Fruit fly (Drosophila melanogaster) whole organism, embryonic: ENCODE results near the gene CG9776.
A peak's percentile ranks its signal among the peaks of the same experiment; 100 is the strongest.

ENCODE experiments used
- Atf-2 ChIP-seq: fragments of 200-800 bp; sonication (Bioruptor generic); optimal IDR thresholded peaks from 2 replicates; lab custom pipeline; 2016; ENCODE audit warnings: missing biosample characterization, missing genetic modification characterization
- CG10147 ChIP-seq: fragments of 200-800 bp; sonication (Bioruptor generic); optimal IDR thresholded peaks from 2 replicates; lab custom pipeline; 2019; ENCODE audit warnings: missing biosample characterization, mild to moderate bottlenecking, missing genetic modification characterization, moderate library complexity
- CG10209 ChIP-seq: fragments of 200-800 bp; sonication (Bioruptor generic); optimal IDR thresholded peaks from 3 replicates; lab custom pipeline; 2017; ENCODE audit warnings: missing biosample characterization, mild to moderate bottlenecking, missing genetic modification characterization, missing genetic modification reagents
- CG1233 ChIP-seq: fragments of 200-800 bp; sonication (Bioruptor generic); optimal IDR thresholded peaks from 4 replicates; lab custom pipeline; 2018; ENCODE audit warnings: missing biosample characterization, mild to moderate bottlenecking, missing genetic modification characterization
- CG12659 ChIP-seq: fragments of 200-800 bp; sonication (Bioruptor generic); optimal IDR thresholded peaks from 3 replicates; lab custom pipeline; 2017; ENCODE audit warnings: mild to moderate bottlenecking, missing biosample characterization, missing genetic modification reagents, missing genetic modification characterization
- CG13624 ChIP-seq: fragments of 200-800 bp; sonication (Bioruptor generic); optimal IDR thresholded peaks from 2 replicates; lab custom pipeline; 2016; ENCODE audit warnings: missing biosample characterization, missing genetic modification characterization
- CG2712 ChIP-seq: fragments of 200-800 bp; optimal IDR thresholded peaks from 3 replicates; lab custom pipeline; 2019; ENCODE audit warnings: missing biosample characterization, mild to moderate bottlenecking, missing genetic modification characterization, moderate library complexity
- CG32532 ChIP-seq: fragments of 200-800 bp; sonication (Bioruptor generic); IDR thresholded peaks from 2 replicates; pipeline ENCODE4 v1.3.6; 2022; ENCODE audit warnings: missing biosample characterization, missing genetic modification characterization
- CG4360 ChIP-seq: fragments of 200-800 bp; sonication (Bioruptor generic); IDR thresholded peaks from 2 replicates; pipeline ENCODE4 v1.3.6; 2022; ENCODE audit warnings: missing biosample characterization, missing genetic modification characterization
- CG6272 ChIP-seq: fragments of 200-800 bp; sonication (Bioruptor generic); IDR thresholded peaks from 2 replicates; pipeline ENCODE4 v1.3.6; 2022; ENCODE audit warnings: missing biosample characterization, missing genetic modification characterization
- CG8924 ChIP-seq: fragments of 200-800 bp; optimal IDR thresholded peaks from 3 replicates; lab custom pipeline; 2019; ENCODE audit warnings: missing biosample characterization, mild to moderate bottlenecking, missing genetic modification characterization, moderate library complexity
- CG9797 ChIP-seq: fragments of 200-800 bp; sonication (Bioruptor generic); optimal IDR thresholded peaks from 3 replicates; lab custom pipeline; 2018; ENCODE audit warnings: missing biosample characterization, mild to moderate bottlenecking, missing genetic modification characterization
- Dp ChIP-seq: fragments of 200-800 bp; sonication (Bioruptor generic); optimal IDR thresholded peaks from 2 replicates; lab custom pipeline; 2018; ENCODE audit warnings: missing biosample characterization, mild to moderate bottlenecking, missing genetic modification characterization, moderate library complexity
- ERR ChIP-seq: fragments of 200-800 bp; sonication (Bioruptor generic); optimal IDR thresholded peaks from 2 replicates; lab custom pipeline; 2016; ENCODE audit warnings: missing biosample characterization, missing genetic modification characterization
- Gsc ChIP-seq: fragments of 200-800 bp; sonication (Bioruptor generic); IDR thresholded peaks from 2 replicates; pipeline ENCODE4 v1.3.6; 2022; ENCODE audit warnings: missing biosample characterization, missing genetic modification characterization
- Med ChIP-seq: fragments of 200-800 bp; sonication (Bioruptor generic); peaks from one replicate; lab custom pipeline; 2016; ENCODE audit warnings: missing biosample characterization, missing genetic modification characterization, mild to moderate bottlenecking, inconsistent platforms, moderate library complexity
- NC2α ChIP-seq: fragments of 200-800 bp; sonication (Bioruptor generic); optimal IDR thresholded peaks from 2 replicates; lab custom pipeline; 2016; ENCODE audit warnings: missing biosample characterization, missing genetic modification characterization
- Stat92E ChIP-seq, 3 experiments: fragments of >200 bp in 2 of 3; fragments of 200-800 bp in 1 of 3; sonication (Bioruptor generic) in 1 of 3; optimal IDR thresholded peaks; 2 replicates each; lab custom pipeline; 2017 to 2019; ENCODE audit warnings: missing biosample characterization in 3 of 3, missing genetic modification characterization in 3 of 3, mild to moderate bottlenecking in 1 of 3, moderate library complexity in 1 of 3
- Trl ChIP-seq, 3 experiments: fragments of >200 bp in 2 of 3; fragments of 200-800 bp in 1 of 3; sonication (Bioruptor generic) in 1 of 3; optimal IDR thresholded peaks; 2 replicates in 1 of 3; 3 replicates in 2 of 3; lab custom pipeline; 2016 to 2017; ENCODE audit warnings: missing biosample characterization in 1 of 3, missing genetic modification characterization in 1 of 3
- Usf ChIP-seq: fragments of 200-800 bp; sonication (Bioruptor generic); optimal IDR thresholded peaks from 2 replicates; lab custom pipeline; 2017; ENCODE audit warnings: missing genotype, missing biosample characterization, missing genetic modification characterization
- ash1 ChIP-seq: fragments of 200-800 bp; sonication (Bioruptor generic); optimal IDR thresholded peaks from 2 replicates; lab custom pipeline; 2018; ENCODE audit warnings: missing biosample characterization, mild to moderate bottlenecking, missing genetic modification characterization
- caup ChIP-seq: fragments of 200-800 bp; sonication (Bioruptor generic); optimal IDR thresholded peaks from 3 replicates; lab custom pipeline; 2017; ENCODE audit warnings: missing biosample characterization, mild to moderate bottlenecking, missing genetic modification characterization, moderate library complexity; ENCODE audit not compliant: severe bottlenecking
- chm ChIP-seq: fragments of 200-800 bp; sonication (Bioruptor generic); IDR thresholded peaks from 2 replicates; pipeline ENCODE4 v1.3.6; 2022; ENCODE audit warnings: missing biosample characterization, missing genetic modification characterization
- danr ChIP-seq: fragments of 200-800 bp; sonication (Bioruptor generic); IDR thresholded peaks from 2 replicates; pipeline ENCODE4 v1.3.6; 2022; ENCODE audit warnings: missing biosample characterization, missing genetic modification characterization
- exex ChIP-seq: fragments of 200-800 bp; sonication (Bioruptor generic); optimal IDR thresholded peaks from 4 replicates; lab custom pipeline; 2018; ENCODE audit warnings: missing biosample characterization, mild to moderate bottlenecking, missing genetic modification characterization, moderate library complexity
- hb ChIP-seq: fragments of 200-800 bp; sonication (Bioruptor generic); IDR thresholded peaks from 3 replicates; pipeline ENCODE4 v1.3.6; 2022; ENCODE audit warnings: missing biosample characterization, missing genetic modification characterization; ENCODE audit not compliant: partially characterized antibody
- luna ChIP-seq: fragments of 200-800 bp; sonication (Bioruptor generic); optimal IDR thresholded peaks from 2 replicates; lab custom pipeline; 2016; ENCODE audit warnings: missing biosample characterization, missing genetic modification characterization
- nom ChIP-seq: fragments of 200-800 bp; sonication (Bioruptor generic); optimal IDR thresholded peaks from 2 replicates; lab custom pipeline; 2017; ENCODE audit warnings: missing biosample characterization, missing genetic modification characterization, mild to moderate bottlenecking, moderate library complexity, missing genetic modification reagents
- peb ChIP-seq: fragments of 200-800 bp; sonication (Bioruptor generic); IDR thresholded peaks from 2 replicates; pipeline ENCODE4 v1.3.6; 2022; ENCODE audit warnings: missing biosample characterization, missing genetic modification characterization
- ro ChIP-seq: fragments of 200-800 bp; sonication (Bioruptor generic); IDR thresholded peaks from 2 replicates; pipeline ENCODE4 v1.3.6; 2022; ENCODE audit warnings: missing biosample characterization, missing genetic modification characterization
- scrt ChIP-seq: fragments of 200-800 bp; sonication (Bioruptor generic); optimal IDR thresholded peaks from 2 replicates; lab custom pipeline; 2018; ENCODE audit warnings: missing biosample characterization, mild to moderate bottlenecking, missing genetic modification characterization, moderate library complexity
- so ChIP-seq: fragments of 200-800 bp; sonication (Bioruptor generic); IDR thresholded peaks from 3 replicates; pipeline ENCODE4 v1.3.6; 2022; ENCODE audit warnings: missing biosample characterization, missing genetic modification characterization
- tin ChIP-seq: fragments of 200-800 bp; sonication (Bioruptor generic); optimal IDR thresholded peaks from 3 replicates; lab custom pipeline; 2016; ENCODE audit warnings: missing biosample characterization, missing genetic modification characterization
- ttk ChIP-seq: fragments of 200-800 bp; sonication (Bioruptor generic); IDR thresholded peaks from 2 replicates; pipeline ENCODE4 v2.1.2; 2022; ENCODE audit warnings: missing biosample characterization, missing genetic modification characterization
- wdn ChIP-seq: fragments of 200-800 bp; sonication (Bioruptor generic); IDR thresholded peaks from 2 replicates; pipeline ENCODE4 v1.3.6; 2022; ENCODE audit warnings: missing biosample characterization, missing genetic modification characterization
- z ChIP-seq: fragments of 200-800 bp; sonication (Bioruptor generic); IDR thresholded peaks from 3 replicates; pipeline ENCODE4 v1.3.6; 2022; ENCODE audit warnings: missing biosample characterization, missing genetic modification characterization
- zf30C ChIP-seq: fragments of 200-800 bp; sonication (Bioruptor generic); optimal IDR thresholded peaks from 3 replicates; lab custom pipeline; 2018; ENCODE audit warnings: missing biosample characterization, mild to moderate bottlenecking, missing genetic modification characterization
- zfh1 ChIP-seq: fragments of 200-800 bp; sonication (Bioruptor generic); IDR thresholded peaks from 3 replicates; pipeline ENCODE4 v1.3.6; 2022; ENCODE audit warnings: missing biosample characterization, missing genetic modification characterization

Gene CG9776

DNA sequence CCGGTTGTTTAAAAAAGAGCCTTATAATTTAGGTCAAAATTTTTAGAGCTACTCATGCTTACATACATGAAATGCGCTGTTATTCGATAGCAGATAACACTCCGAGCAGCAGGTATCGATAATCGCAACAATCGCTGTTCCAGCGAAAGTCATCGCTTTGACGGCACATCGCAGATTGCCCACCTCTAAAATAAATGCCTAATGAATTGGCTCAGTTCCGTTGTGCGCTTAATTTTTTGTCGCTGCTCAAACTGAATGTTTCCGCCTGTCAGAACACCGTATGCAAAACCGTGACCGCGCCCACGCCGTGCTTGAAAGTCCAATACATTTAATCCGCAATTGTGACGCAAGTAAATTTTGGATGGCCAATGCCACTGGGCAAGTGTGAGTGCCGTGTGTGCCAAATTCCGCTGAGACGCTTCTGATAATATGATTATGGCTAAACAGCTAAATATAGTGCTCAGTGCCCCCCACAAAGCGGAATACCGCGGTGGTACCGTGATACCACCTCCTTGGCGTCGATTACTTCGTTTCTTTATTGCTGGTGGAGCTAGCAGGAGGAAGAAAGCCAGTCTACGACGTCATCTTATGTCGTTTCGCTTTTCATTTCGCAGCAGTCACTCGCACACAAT is 14.2 kb downstream of the CG9776 start, which contains the start of gene CG9795 (continued):
- TF ChIP-seq chm (GFP tag; lab: Robert Waterston, UW) (no peak), zf30C (GFP tag; lab: Kevin White, UChicago) (no peak), tin (GFP tag; lab: Kevin White, UChicago) (peak; percentile 6), CG12659 (GFP tag; lab: Kevin White, UChicago) (peak; percentile 76), nom (GFP tag; lab: Kevin White, UChicago) (peak; percentile 56), CG13624 (GFP tag; lab: Kevin White, UChicago) (peak; percentile 18), exex (tag; lab: Kevin White, UChicago) (no peak), so (no peak), CG9797 (GFP tag; lab: Kevin White, UChicago) (peak; percentile 22), CG8924 (tag; lab: Kevin White, UChicago) (no peak), wdn (no peak), luna (GFP tag; lab: Kevin White, UChicago) (no peak), ro (GFP tag; lab: Robert Waterston, UW) (no peak), ash1 (GFP tag; lab: Kevin White, UChicago) (no peak), CG6272 (GFP tag; lab: Robert Waterston, UW) (no peak), Gsc (GFP tag; lab: Robert Waterston, UW) (no peak), Stat92E (GFP tag; optimal IDR thresholded peaks at IDR 0.05; lab: Kevin White, UChicago) (peak in 1 of 3 experiments; percentile 61), CG32532 (GFP tag; lab: Robert Waterston, UW) (peak; percentile 63), zfh1 (GFP tag; lab: Robert Waterston, UW) (no peak), CG1233 (no peak), CG10209 (GFP tag; lab: Kevin White, UChicago) (peak; percentile 10), ttk (GFP tag; lab: Robert Waterston, UW) (no peak), CG10147 (GFP tag; lab: Kevin White, UChicago) (no peak), CG4360 (GFP tag; lab: Robert Waterston, UW) (no peak), hb (peak; percentile 91), caup (GFP tag; lab: Kevin White, UChicago) (peak; percentile 46), Usf (no peak), Dp (GFP tag; lab: Kevin White, UChicago) (peak; percentile 46), danr (no peak), ERR (GFP tag; lab: Kevin White, UChicago) (peak; percentile 60)
- TF ChIP-seq, all 482 proteins: peak for 171

- TF ChIP-seq Trl (optimal IDR thresholded peaks at IDR 0.05; lab: Kevin White, UChicago) (no peak), Trl (GFP tag; optimal IDR thresholded peaks at IDR 0.05; lab: Kevin White, UChicago) (no peak), z (GFP tag; lab: Robert Waterston, UW) (no peak), Atf-2 (no peak), peb (GFP tag; lab: Robert Waterston, UW) (no peak), CG2712 (no peak), Med (no peak), NC2α (GFP tag; lab: Kevin White, UChicago) (no peak), scrt (GFP tag; lab: Kevin White, UChicago) (peak; percentile 95)
These were observed 14.9 kb downstream of the CG9776 start, which contains the start of gene Syt14 for dm6 chr3R:4318999-4319398. Syt14 (minus strand) TSS chr3R:4319069.
